Worm (Caenorhabditis elegans): ENCODE data around the gene ZK285.2.

Gene ZK285.2

DNA sequence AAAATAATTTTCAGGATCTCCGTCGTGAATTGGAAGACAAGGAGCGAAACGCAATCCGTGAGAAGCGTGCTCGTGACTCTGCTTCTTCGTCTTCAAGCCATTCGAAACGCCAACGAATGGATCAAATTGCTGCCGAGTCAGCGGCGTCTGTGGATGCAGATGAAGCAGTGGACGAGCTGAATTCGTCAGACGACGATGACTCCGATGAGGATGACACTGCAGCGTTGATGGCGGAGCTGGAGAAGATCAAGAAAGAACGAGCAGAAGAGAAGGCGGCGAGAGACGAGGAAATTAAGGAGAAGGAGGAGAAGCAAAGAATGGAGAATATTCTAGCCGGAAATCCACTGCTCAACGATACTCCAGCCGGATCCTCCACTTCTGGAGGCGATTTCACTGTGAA, 23.1 kb upstream of the ZK285.2 start:
- TF ChIP-seq ets-4 (GFP tag; optimal IDR thresholded peaks at IDR 0.05): no peak
- TF ChIP-seq mcd-1 (GFP tag; IDR thresholded peaks at IDR 0.05): no peak
- no peak for TF ChIP-seq C17E4.6 (GFP tag; IDR thresholded peaks at IDR 0.05)
- TF ChIP-seq xnd-1 (tag; optimal IDR thresholded peaks at IDR 0.05): no peak
- peak; percentile 79 for TF ChIP-seq zfh-2 (GFP tag; conservative IDR thresholded peaks at IDR 0.05)
- TF ChIP-seq B0035.1 (tag; optimal IDR thresholded peaks at IDR 0.05): no peak
- TF ChIP-seq attf-6 (GFP tag; IDR thresholded peaks at IDR 0.05): no peak

DNA sequence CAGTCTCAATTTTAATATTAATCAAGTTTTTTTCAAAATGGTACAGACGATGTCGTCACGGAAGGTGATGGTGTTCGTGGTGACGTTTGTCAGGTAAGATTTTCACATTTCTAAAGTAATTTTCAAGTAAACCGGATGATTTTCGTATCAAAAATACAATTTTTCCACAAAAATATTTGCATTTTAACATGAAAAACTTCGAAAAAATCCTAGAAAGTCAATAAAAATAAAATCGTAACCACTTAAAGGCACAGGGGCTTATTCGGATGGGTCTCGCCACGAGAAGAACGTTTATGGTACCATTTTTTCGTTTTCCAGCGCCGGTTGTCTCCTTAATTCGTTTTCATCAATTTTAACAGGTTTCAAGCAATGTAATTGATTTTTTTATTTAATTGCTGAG, 22.4 kb upstream of the ZK285.2 start, which contains the start of gene T10C6.6:
TSS of gene T10C6.6 (plus strand) at position 27 of the 400 bp plus-strand sequence.
- TF ChIP-seq xnd-1 (tag; optimal IDR thresholded peaks at IDR 0.05): peak; percentile 79
- TF ChIP-seq ceh-91 (GFP tag; IDR thresholded peaks at IDR 0.05): no peak
- no peak for TF ChIP-seq lag-1 (GFP tag; IDR thresholded peaks at IDR 0.05)
- TF ChIP-seq D2030.7 (GFP tag; IDR thresholded peaks at IDR 0.05): peak; percentile 56
- no peak for TF ChIP-seq tlf-1 (GFP tag; optimal IDR thresholded peaks at IDR 0.05)
- peak; percentile 38; the same call in 1 of the 2 replicates for TF ChIP-seq madf-8 (GFP tag; conservative IDR thresholded peaks at IDR 0.05)
- peak; percentile 84 for TF ChIP-seq F33H1.4 (GFP tag; IDR thresholded peaks at IDR 0.05)
- TF ChIP-seq hsf-1 (GFP tag; IDR thresholded peaks at IDR 0.05): no peak
- no peak for TF ChIP-seq snpc-4 (GFP tag; optimal IDR thresholded peaks at IDR 0.05)
- peak in 2 of 4 experiments; percentile 24 to 35 for TF ChIP-seq snpc-4 (tag; optimal IDR thresholded peaks at IDR 0.05)
- TF ChIP-seq ekl-4 (GFP tag; IDR thresholded peaks at IDR 0.05): peak; percentile 54; the same call in 1 of the 2 replicates
- TF ChIP-seq dpff-1 (tag; optimal IDR thresholded peaks at IDR 0.05): no peak
- peak; percentile 24; the same call in 1 of the 2 replicates for TF ChIP-seq B0336.3 (GFP tag; IDR thresholded peaks at IDR 0.05)
- no peak for TF ChIP-seq aptf-2 (GFP tag; conservative IDR thresholded peaks at IDR 0.05)
- peak; percentile 1 for TF ChIP-seq F49E8.2 (tag; optimal IDR thresholded peaks at IDR 0.05; ENCODE audit: insufficient read depth)
- peak; percentile 81 for TF ChIP-seq madf-6 (GFP tag; IDR thresholded peaks at IDR 0.05)
- peak; percentile 12 for TF ChIP-seq him-1 (tag; optimal IDR thresholded peaks at IDR 0.05)
- peak; percentile 88 for TF ChIP-seq lsl-1 (GFP tag; optimal IDR thresholded peaks at IDR 0.05)
- TF ChIP-seq hrde-1 (tag; optimal IDR thresholded peaks at IDR 0.05; ENCODE audit: borderline replicate concordance): no peak
- TF ChIP-seq ceh-79 (tag; optimal IDR thresholded peaks at IDR 0.05): peak; percentile 38

DNA sequence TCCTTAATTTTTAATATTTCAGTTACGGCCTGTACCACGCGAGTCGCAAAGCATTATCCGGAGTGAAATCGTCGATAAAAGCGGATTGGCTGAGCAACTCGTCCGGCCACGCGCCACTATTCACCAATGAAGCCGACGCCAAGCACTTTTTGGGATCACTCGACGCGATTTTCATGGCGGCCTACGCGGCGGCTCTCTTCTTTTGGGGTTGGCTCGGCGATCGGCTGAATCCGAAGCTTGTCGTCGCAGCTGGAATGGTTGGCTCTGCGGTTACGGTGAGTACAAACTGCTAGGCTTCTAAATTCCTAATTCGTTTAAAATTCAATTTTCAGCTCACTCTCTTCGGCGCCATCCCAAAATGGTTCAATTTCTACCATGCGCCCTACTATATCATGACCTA, 21.8 kb upstream of the ZK285.2 start:
- no peak for TF ChIP-seq hrde-1 (tag; optimal IDR thresholded peaks at IDR 0.05; ENCODE audit: borderline replicate concordance)
- no peak for TF ChIP-seq F10E7.11 (tag; optimal IDR thresholded peaks at IDR 0.05)
- no peak for TF ChIP-seq let-526 (GFP tag; IDR thresholded peaks at IDR 0.05)
- TF ChIP-seq ceh-91 (GFP tag; IDR thresholded peaks at IDR 0.05): no peak
- TF ChIP-seq snpc-1.3 (tag; optimal IDR thresholded peaks at IDR 0.05; ENCODE audit: insufficient read depth): no peak
- TF ChIP-seq zfh-2 (GFP tag; conservative IDR thresholded peaks at IDR 0.05): peak; percentile 51
- no peak for TF ChIP-seq ceh-58 (GFP tag; IDR thresholded peaks at IDR 0.05)

DNA sequence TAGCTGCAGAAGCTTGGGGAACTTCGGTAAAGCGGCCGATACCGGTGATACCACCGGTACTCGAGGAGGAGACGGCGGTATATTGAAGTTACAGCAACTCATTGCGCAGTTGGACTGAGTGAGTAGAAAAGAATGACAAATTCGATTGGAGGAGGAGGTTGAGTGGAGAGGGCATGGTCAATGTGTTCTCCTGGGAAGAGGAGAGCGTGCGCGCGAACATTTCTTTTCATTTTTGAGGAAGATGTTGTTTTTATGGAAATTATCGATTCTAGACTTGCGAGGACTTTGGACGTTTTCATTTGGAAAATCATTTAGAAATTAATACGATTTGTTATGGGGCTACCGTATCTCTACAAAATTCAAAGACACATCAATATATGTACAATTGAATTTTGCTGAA, 17.4 kb upstream of the ZK285.2 start:
- TF ChIP-seq aptf-2 (GFP tag; conservative IDR thresholded peaks at IDR 0.05) (peak; percentile 92), F57C9.4 (tag; optimal IDR thresholded peaks at IDR 0.05) (no peak)

DNA sequence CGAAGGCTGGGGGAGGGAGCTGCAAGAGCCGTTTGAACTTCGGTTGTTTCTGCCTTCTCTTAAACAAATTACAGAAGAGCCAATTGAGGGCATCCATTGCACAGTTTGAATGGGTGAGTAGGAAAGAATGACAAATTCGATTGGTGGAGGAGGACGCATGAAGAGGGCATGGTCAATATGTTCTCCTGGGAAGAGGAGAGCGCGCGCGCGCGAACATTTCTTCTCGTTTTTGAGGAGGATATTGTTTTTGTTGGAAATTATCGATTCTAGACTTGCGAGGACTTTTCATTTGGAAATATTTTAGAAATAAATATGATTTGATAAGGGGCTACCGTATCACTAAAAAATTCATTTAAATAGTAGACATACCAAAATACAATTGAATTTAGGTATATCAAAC, 15.1 kb upstream of the ZK285.2 start, which contains the start of gene T10C6.7:
TSS of gene T10C6.7 (minus strand) at position 143 of the 400 bp plus-strand sequence.
- TF ChIP-seq B0019.2 (GFP tag; conservative IDR thresholded peaks at IDR 0.05) (no peak), madf-3 (GFP tag; IDR thresholded peaks at IDR 0.05) (peak; percentile 39; the same call in 1 of the 2 replicates), K11D2.4 (GFP tag; IDR thresholded peaks at IDR 0.05) (no peak), madf-6 (GFP tag; IDR thresholded peaks at IDR 0.05) (peak; percentile 87), lag-1 (GFP tag; IDR thresholded peaks at IDR 0.05) (no peak), ceh-58 (GFP tag; IDR thresholded peaks at IDR 0.05) (no peak), aptf-2 (GFP tag; conservative IDR thresholded peaks at IDR 0.05) (peak; percentile 100), aptf-3 (GFP tag; IDR thresholded peaks at IDR 0.05) (peak; percentile 98), F52B5.7 (tag; optimal IDR thresholded peaks at IDR 0.05) (no peak), lir-1 (GFP tag; conservative IDR thresholded peaks at IDR 0.05) (0 out of 2 replicates have a peak, but pooled peaks have one; percentile 10), pbrm-1 (GFP tag; IDR thresholded peaks at IDR 0.05) (no peak), efl-1 (GFP tag; optimal IDR thresholded peaks at IDR 0.05) (peak; percentile 34), madf-8 (GFP tag; conservative IDR thresholded peaks at IDR 0.05) (peak; percentile 69), unc-62 (GFP tag; optimal IDR thresholded peaks at IDR 0.05) (no peak), ztf-25 (GFP tag; IDR thresholded peaks at IDR 0.05) (no peak), unc-130 (GFP tag; optimal IDR thresholded peaks at IDR 0.05) (no peak)
